Worm (Caenorhabditis elegans) whole organism, L4 larva: ENCODE results near the gene stim-1.

Experiments used
- D1046.2 ChIP-seq: fragments of 200-800 bp; sonication (Bioruptor generic); IDR thresholded peaks from 2 replicates; pipeline ENCODE4 v1.3.6; 2022; ENCODE audit warnings: missing genetic modification characterization, missing compliant biosample characterization
- F44E2.7 ChIP-seq: fragments of 200-800 bp; sonication (Bioruptor generic); IDR thresholded peaks from 2 replicates; pipeline ENCODE4 v2.1.2; 2022; ENCODE audit warnings: missing genetic modification characterization, missing compliant biosample characterization
- R02D3.7 ChIP-seq: fragments of 150-350 bp; sonication (generic microtip); optimal IDR thresholded peaks from 3 replicates; lab custom pipeline; 2014; ENCODE audit warnings: missing biosample characterization, missing genetic modification characterization
- aha-1 ChIP-seq: fragments of 150-350 bp; peaks from one replicate; lab custom pipeline; 2014; ENCODE audit warnings: missing biosample characterization, missing genetic modification characterization
- ceh-32 ChIP-seq: sonication (generic microtip); optimal IDR thresholded peaks from 2 replicates; lab custom pipeline; 2016; ENCODE audit warnings: mild to moderate bottlenecking, missing genetic modification characterization, missing compliant biosample characterization; ENCODE audit not compliant: poor library complexity
- daf-12 ChIP-seq: fragments of 150-350 bp; optimal IDR thresholded peaks from 2 replicates; lab custom pipeline; 2014; ENCODE audit warnings: missing biosample characterization, missing genetic modification reagents, missing genetic modification characterization
- daf-16 ChIP-seq, 3 experiments: sonication (generic microtip); optimal IDR thresholded peaks; 2 replicates each; lab custom pipeline; 2016 to 2017; ENCODE audit warnings: missing genetic modification characterization in 3 of 3, missing genetic modification reagents in 3 of 3, mild to moderate bottlenecking in 2 of 3, missing compliant biosample characterization in 2 of 3, missing biosample characterization in 1 of 3, moderate library complexity in 1 of 3
- dmd-6 ChIP-seq: fragments of 200-800 bp; sonication (Bioruptor generic); IDR thresholded peaks from 2 replicates; pipeline ENCODE4 v1.3.6; 2022; ENCODE audit warnings: missing genetic modification reagents, missing genetic modification characterization, missing compliant biosample characterization
- dmd-8 ChIP-seq: fragments of 200-800 bp; sonication (Bioruptor generic); IDR thresholded peaks from 2 replicates; pipeline ENCODE4 v1.3.6; 2022; ENCODE audit warnings: missing genetic modification characterization, missing compliant biosample characterization
- dve-1 ChIP-seq: sonication (generic microtip); optimal IDR thresholded peaks from 2 replicates; lab custom pipeline; 2017; ENCODE audit warnings: antibody characterized with exemption, mild to moderate bottlenecking, missing genetic modification characterization, missing compliant biosample characterization; ENCODE audit not compliant: insufficient read depth
- egl-27 ChIP-seq: sonication (generic microtip); optimal IDR thresholded peaks from 3 replicates; lab custom pipeline; 2017; ENCODE audit warnings: missing biosample characterization, missing genetic modification reagents, missing genetic modification characterization
- hif-1 ChIP-seq, 2 experiments: sonication (generic microtip); optimal IDR thresholded peaks; 2 replicates each; lab custom pipeline; 2016 to 2017; ENCODE audit warnings: missing compliant biosample characterization in 2 of 2, missing genetic modification characterization in 2 of 2, missing genetic modification reagents in 2 of 2, missing genotype in 2 of 2, mild to moderate bottlenecking in 1 of 2
- hmg-1.1 ChIP-seq: fragments of 200-800 bp; sonication (Bioruptor generic); IDR thresholded peaks from 2 replicates; pipeline ENCODE4 v1.3.6; 2022; ENCODE audit warnings: missing genetic modification reagents, missing genetic modification characterization, missing compliant biosample characterization
- lin-1 ChIP-seq: fragments of 200-800 bp; sonication (Bioruptor generic); IDR thresholded peaks from 2 replicates; pipeline ENCODE4 v1.3.6; 2022; ENCODE audit warnings: missing genetic modification reagents, missing genetic modification characterization, missing compliant biosample characterization
- lsy-2 ChIP-seq, 2 experiments: fragments of 150-350 bp in 1 of 2; sonication (generic microtip) in 1 of 2; optimal IDR thresholded peaks; 2 replicates each; lab custom pipeline; 2014 to 2017; ENCODE audit warnings: missing biosample characterization in 2 of 2, missing genetic modification characterization in 2 of 2
- madf-5 ChIP-seq, 2 experiments: fragments of 200-800 bp; sonication (Bioruptor generic); IDR thresholded peaks; 2 replicates each; pipeline ENCODE4 v1.3.6; 2022; ENCODE audit warnings: missing compliant biosample characterization in 2 of 2, missing genetic modification characterization in 2 of 2
- mes-2 ChIP-seq: sonication (generic microtip); optimal IDR thresholded peaks from 2 replicates; lab custom pipeline; 2016; ENCODE audit warnings: missing genotype, mild to moderate bottlenecking, missing genetic modification characterization, missing compliant biosample characterization; ENCODE audit not compliant: poor library complexity, severe bottlenecking
- mxl-3 ChIP-seq: fragments of 200-800 bp; sonication (Bioruptor generic); optimal IDR thresholded peaks from 2 replicates; lab custom pipeline; 2018; ENCODE audit warnings: mild to moderate bottlenecking, missing genetic modification characterization, missing compliant biosample characterization
- nhr-41 ChIP-seq: fragments of 200-800 bp; sonication (Bioruptor generic); IDR thresholded peaks from 2 replicates; pipeline ENCODE4 v1.3.6; 2022; ENCODE audit warnings: missing genetic modification reagents, missing genetic modification characterization, missing compliant biosample characterization
- nhr-48 ChIP-seq: sonication (generic microtip); optimal IDR thresholded peaks from 2 replicates; lab custom pipeline; 2016; ENCODE audit warnings: mild to moderate bottlenecking, missing genetic modification characterization, missing compliant biosample characterization
- nhr-6 ChIP-seq: fragments of 150-350 bp; optimal IDR thresholded peaks from 2 replicates; lab custom pipeline; 2014; ENCODE audit warnings: missing biosample characterization, missing genetic modification characterization
- nhr-76 ChIP-seq: fragments of 150-350 bp; optimal IDR thresholded peaks from 2 replicates; lab custom pipeline; 2014; ENCODE audit warnings: missing biosample characterization, missing genetic modification characterization
- nhr-77 ChIP-seq: fragments of 150-350 bp; optimal IDR thresholded peaks from 2 replicates; lab custom pipeline; 2014; ENCODE audit warnings: missing biosample characterization, missing genetic modification characterization
- pqm-1 ChIP-seq: sonication (generic microtip); optimal IDR thresholded peaks from 2 replicates; lab custom pipeline; 2017; ENCODE audit warnings: missing biosample characterization, missing genetic modification characterization
- rbr-2 ChIP-seq: sonication (generic microtip); optimal IDR thresholded peaks from 2 replicates; lab custom pipeline; 2016; ENCODE audit warnings: missing genotype, missing genetic modification characterization, missing compliant biosample characterization
- saeg-2 ChIP-seq: fragments of 200-800 bp; sonication (Bioruptor generic); IDR thresholded peaks from 2 replicates; pipeline ENCODE4 v1.3.6; 2022; ENCODE audit warnings: missing genetic modification reagents, missing genetic modification characterization, missing compliant biosample characterization
- sdz-12 ChIP-seq: fragments of 200-800 bp; sonication (Bioruptor generic); optimal IDR thresholded peaks from 2 replicates; lab custom pipeline; 2018; ENCODE audit warnings: mild to moderate bottlenecking, missing genetic modification characterization, missing compliant biosample characterization
- set-16 ChIP-seq: fragments of 200-800 bp; sonication (Bioruptor generic); IDR thresholded peaks from 2 replicates; pipeline ENCODE4 v1.3.6; 2022; ENCODE audit warnings: missing genetic modification reagents, missing genetic modification characterization, missing compliant biosample characterization
- snpc-4 ChIP-seq: fragments of 150-350 bp; optimal IDR thresholded peaks from 2 replicates; lab custom pipeline; 2014; ENCODE audit warnings: missing biosample characterization, missing genetic modification characterization
- spr-1 ChIP-seq: sonication (generic microtip); optimal IDR thresholded peaks from 2 replicates; lab custom pipeline; 2016; ENCODE audit warnings: mild to moderate bottlenecking, missing genetic modification characterization, missing compliant biosample characterization
- spr-3 ChIP-seq: fragments of 200-800 bp; sonication (Bioruptor generic); optimal IDR thresholded peaks from 2 replicates; lab custom pipeline; 2018; ENCODE audit warnings: mild to moderate bottlenecking, missing genetic modification characterization, missing compliant biosample characterization
- tra-1 ChIP-seq: fragments of 200-800 bp; sonication (Bioruptor generic); IDR thresholded peaks from 2 replicates; pipeline ENCODE4 v1.3.6; 2022; ENCODE audit warnings: missing genetic modification reagents, missing genetic modification characterization, missing compliant biosample characterization
- zag-1 ChIP-seq: fragments of 150-350 bp; optimal IDR thresholded peaks from 2 replicates; lab custom pipeline; 2014; ENCODE audit warnings: missing biosample characterization, missing genetic modification characterization
- zfp-2 ChIP-seq: sonication (generic microtip); optimal IDR thresholded peaks from 2 replicates; lab custom pipeline; 2016; ENCODE audit warnings: mild to moderate bottlenecking, missing genetic modification characterization, missing compliant biosample characterization
- zfp-3 ChIP-seq: fragments of 200-800 bp; sonication (Bioruptor generic); conservative IDR thresholded peaks from 2 replicates; pipeline ENCODE4 v1.3.6; 2022; ENCODE audit warnings: missing genetic modification reagents, missing genetic modification characterization, missing compliant biosample characterization
- zip-11 ChIP-seq: fragments of 200-800 bp; sonication (Bioruptor generic); IDR thresholded peaks from 2 replicates; pipeline ENCODE4 v1.3.6; 2022; ENCODE audit warnings: missing genetic modification characterization, missing compliant biosample characterization
- zip-2 ChIP-seq: fragments of 150-350 bp; optimal IDR thresholded peaks from 2 replicates; lab custom pipeline; 2014; ENCODE audit warnings: missing biosample characterization, missing genetic modification characterization
- ztf-11 ChIP-seq: fragments of 150-350 bp; optimal IDR thresholded peaks from 2 replicates; lab custom pipeline; 2014; ENCODE audit warnings: missing biosample characterization, missing genetic modification characterization

The stim-1 gene

ce11 chrIII:445515-445914 lies 27.0 kb upstream of the stim-1 start:
- peak; percentile 4 for TF ChIP-seq mxl-3
- 0 out of 2 replicates have a peak, but pooled peaks have one; percentile 12 for TF ChIP-seq hmg-1.1 (GFP tag; lab: Robert Waterston, UW)

ce11 chrIII:444101-444500 lies 25.6 kb upstream of the stim-1 start, which contains the start of gene Y55B1BR.8:
Gene Y55B1BR.8 (plus strand): TSS chrIII:444401.
- no peak for TF ChIP-seq pqm-1 (tag; lab: Kevin White, UChicago)
- TF ChIP-seq lsy-2 (tag; optimal IDR thresholded peaks at IDR 0.05; lab: Kevin White, UChicago): no peak
- TF ChIP-seq spr-3: no peak
- TF ChIP-seq nhr-48 (tag; lab: Kevin White, UChicago): no peak
- no peak for TF ChIP-seq egl-27 (tag; lab: Kevin White, UChicago)
- TF ChIP-seq saeg-2: no peak
- no peak for TF ChIP-seq zip-2
- TF ChIP-seq madf-5 (GFP tag; IDR thresholded peaks at IDR 0.05; lab: Robert Waterston, UW): no peak
- TF ChIP-seq mes-2 (tag; lab: Kevin White, UChicago): no peak
- no peak for TF ChIP-seq nhr-76
- no peak for TF ChIP-seq ztf-11 (tag; lab: Kevin White, UChicago)
- no peak for TF ChIP-seq tra-1 (GFP tag; lab: Robert Waterston, UW)
- no peak for TF ChIP-seq dmd-6 (GFP tag; lab: Robert Waterston, UW)
- TF ChIP-seq dmd-8: no peak
- TF ChIP-seq spr-1 (tag; lab: Kevin White, UChicago): no peak
- no peak for TF ChIP-seq daf-16 (GFP tag; optimal IDR thresholded peaks at IDR 0.05; lab: Kevin White, UChicago)
- TF ChIP-seq daf-16 (tag; optimal IDR thresholded peaks at IDR 0.05; lab: Kevin White, UChicago): no peak
- no peak for TF ChIP-seq nhr-6

- TF ChIP-seq rbr-2 (no peak), lin-1 (GFP tag; lab: Robert Waterston, UW) (no peak), daf-12 (no peak), aha-1 (tag; lab: Kevin White, UChicago) (no peak), F44E2.7 (GFP tag; lab: Robert Waterston, UW) (no peak), hif-1 (tag; optimal IDR thresholded peaks at IDR 0.05; lab: Kevin White, UChicago) (no peak), snpc-4 (no peak), zfp-3 (GFP tag; lab: Robert Waterston, UW) (no peak), madf-5 (GFP tag; IDR thresholded peaks at IDR 0.05; lab: Robert Waterston, UW) (no peak), ceh-32 (no peak), zfp-2 (tag; lab: Kevin White, UChicago) (no peak), zip-2 (no peak), D1046.2 (GFP tag; lab: Robert Waterston, UW) (no peak), nhr-41 (no peak), zag-1 (no peak), zip-11 (GFP tag; lab: Robert Waterston, UW) (no peak), dve-1 (tag; lab: Kevin White, UChicago) (no peak), nhr-48 (tag; lab: Kevin White, UChicago) (no peak), R02D3.7 (tag; lab: Kevin White, UChicago) (no peak)
These were observed 21.4 kb upstream of the stim-1 start, which contains the start of gene affl-1 for ce11 chrIII:439926-440325. Gene affl-1 (plus strand): TSS chrIII:440226.

ce11 chrIII:437033-437432 lies 18.5 kb upstream of the stim-1 start:
- TF ChIP-seq nhr-77 (tag; lab: Kevin White, UChicago) (no peak), set-16 (GFP tag; lab: Robert Waterston, UW) (peak; percentile 71), sdz-12 (GFP tag; lab: Kevin White, UChicago) (no peak)
